Worm (Caenorhabditis elegans) whole organism, young adult: Measurements from ENCODE around the gene M176.5.

Source experiments
- B0019.2 ChIP-seq: fragments of 200-800 bp; sonication (Bioruptor generic); conservative IDR thresholded peaks from 2 replicates; pipeline ENCODE4 v1.3.6; 2022; ENCODE audit warnings: missing genetic modification reagents, missing genetic modification characterization, missing compliant biosample characterization
- B0336.3 ChIP-seq: fragments of 200-800 bp; sonication (Bioruptor generic); IDR thresholded peaks from 2 replicates; pipeline ENCODE4 v1.3.6; 2022; ENCODE audit warnings: missing genetic modification characterization, missing compliant biosample characterization
- C17E4.6 ChIP-seq: fragments of 200-800 bp; sonication (Bioruptor generic); IDR thresholded peaks from 2 replicates; pipeline ENCODE4 v1.3.6; 2022; ENCODE audit warnings: missing genetic modification reagents, missing genetic modification characterization, missing compliant biosample characterization
- F33H1.4 ChIP-seq: fragments of 200-800 bp; sonication (Bioruptor generic); IDR thresholded peaks from 2 replicates; pipeline ENCODE4 v1.3.6; 2022; ENCODE audit warnings: missing genetic modification reagents, missing genetic modification characterization, missing compliant biosample characterization
- K12H6.12 ChIP-seq: fragments of 200-800 bp; sonication (Bioruptor generic); optimal IDR thresholded peaks from 2 replicates; lab custom pipeline; 2018; ENCODE audit warnings: mild to moderate bottlenecking, missing genetic modification characterization, missing compliant biosample characterization
- T26A5.8 ChIP-seq: sonication (generic microtip); optimal IDR thresholded peaks from 2 replicates; lab custom pipeline; 2016; ENCODE audit warnings: missing genetic modification characterization, missing compliant biosample characterization
- Y67H2A.10 ChIP-seq: fragments of 200-800 bp; sonication (Bioruptor generic); conservative IDR thresholded peaks from 2 replicates; pipeline ENCODE4 v1.3.6; 2022; ENCODE audit warnings: missing genetic modification reagents, missing genetic modification characterization, missing compliant biosample characterization
- Y79H2A.3 ChIP-seq: fragments of 200-800 bp; sonication (Bioruptor generic); conservative IDR thresholded peaks from 2 replicates; pipeline ENCODE4 v1.3.6; 2022; ENCODE audit warnings: missing genetic modification reagents, missing genetic modification characterization, missing compliant biosample characterization
- aptf-3 ChIP-seq: fragments of 200-800 bp; sonication (Bioruptor generic); IDR thresholded peaks from 2 replicates; pipeline ENCODE4 v1.3.6; 2022; ENCODE audit warnings: missing genetic modification characterization, missing compliant biosample characterization
- atf-7 ChIP-seq: sonication (generic microtip); optimal IDR thresholded peaks from 2 replicates; lab custom pipeline; 2017; ENCODE audit warnings: mild to moderate bottlenecking, missing genetic modification characterization, missing compliant biosample characterization
- attf-6 ChIP-seq: fragments of 200-800 bp; sonication (Bioruptor generic); IDR thresholded peaks from 2 replicates; pipeline ENCODE4 v1.3.6; 2022; ENCODE audit warnings: missing genetic modification reagents, missing genetic modification characterization, missing compliant biosample characterization
- ceh-27 ChIP-seq: fragments of 200-800 bp; sonication (Bioruptor generic); optimal IDR thresholded peaks from 2 replicates; lab custom pipeline; 2018; ENCODE audit warnings: mild to moderate bottlenecking, missing genetic modification characterization, moderate library complexity, missing compliant biosample characterization
- ceh-79 ChIP-seq: sonication (generic microtip); optimal IDR thresholded peaks from 2 replicates; lab custom pipeline; 2017; ENCODE audit warnings: mild to moderate bottlenecking, missing genetic modification characterization, missing compliant biosample characterization
- ceh-91 ChIP-seq: fragments of 200-800 bp; sonication (Bioruptor generic); IDR thresholded peaks from 2 replicates; pipeline ENCODE4 v1.3.6; 2022; ENCODE audit warnings: missing genetic modification reagents, missing genetic modification characterization, missing compliant biosample characterization
- die-1 ChIP-seq: sonication (generic microtip); optimal IDR thresholded peaks from 2 replicates; lab custom pipeline; 2016; ENCODE audit warnings: missing genotype, mild to moderate bottlenecking, missing genetic modification characterization, missing compliant biosample characterization
- dox-1 ChIP-seq: fragments of 200-800 bp; sonication (Bioruptor generic); IDR thresholded peaks from 2 replicates; pipeline ENCODE4 v1.3.6; 2022; ENCODE audit warnings: missing genetic modification reagents, missing genetic modification characterization, missing compliant biosample characterization
- dpl-1 ChIP-seq: fragments of 150-350 bp; optimal IDR thresholded peaks from 2 replicates; lab custom pipeline; 2014; ENCODE audit warnings: missing biosample characterization, missing genetic modification reagents, missing genetic modification characterization
- hmg-1.2 ChIP-seq: fragments of 200-800 bp; sonication (Bioruptor generic); IDR thresholded peaks from 2 replicates; pipeline ENCODE4 v1.3.6; 2022; ENCODE audit warnings: missing genetic modification reagents, missing genetic modification characterization, missing compliant biosample characterization
- hsf-1 ChIP-seq: fragments of 200-800 bp; sonication (Bioruptor generic); IDR thresholded peaks from 2 replicates; pipeline ENCODE4 v1.3.6; 2022; ENCODE audit warnings: missing genetic modification reagents, missing genetic modification characterization, missing compliant biosample characterization
- lin-35 ChIP-seq, 3 experiments: fragments of 150-350 bp in 2 of 3; sonication (generic microtip) in 1 of 3; optimal IDR thresholded peaks; 2 replicates each; lab custom pipeline; 2014 to 2018; ENCODE audit warnings: missing biosample characterization in 3 of 3, missing genetic modification characterization in 3 of 3, missing genetic modification reagents in 3 of 3
- lin-40 ChIP-seq: sonication (generic microtip); optimal IDR thresholded peaks from 2 replicates; lab custom pipeline; 2016; ENCODE audit warnings: missing genetic modification characterization, mild to moderate bottlenecking, missing compliant biosample characterization, missing genotype, missing genetic modification reagents
- lsl-1 ChIP-seq: fragments of 200-800 bp; sonication (Bioruptor generic); optimal IDR thresholded peaks from 2 replicates; lab custom pipeline; 2018; ENCODE audit warnings: mild to moderate bottlenecking, missing genetic modification characterization, moderate library complexity, missing compliant biosample characterization
- madf-3 ChIP-seq: fragments of 200-800 bp; sonication (Bioruptor generic); IDR thresholded peaks from 2 replicates; pipeline ENCODE4 v1.3.6; 2022; ENCODE audit warnings: missing genetic modification reagents, missing genetic modification characterization, missing compliant biosample characterization
- madf-6 ChIP-seq: fragments of 200-800 bp; sonication (Bioruptor generic); IDR thresholded peaks from 2 replicates; pipeline ENCODE4 v1.3.6; 2022; ENCODE audit warnings: missing genetic modification reagents, missing genetic modification characterization, missing compliant biosample characterization
- mcd-1 ChIP-seq: fragments of 200-800 bp; sonication (Bioruptor generic); IDR thresholded peaks from 2 replicates; pipeline ENCODE4 v1.3.6; 2022; ENCODE audit warnings: missing genetic modification reagents, missing genetic modification characterization, missing compliant biosample characterization
- nhr-179 ChIP-seq: sonication (generic microtip); optimal IDR thresholded peaks from 2 replicates; lab custom pipeline; 2016; ENCODE audit warnings: mild to moderate bottlenecking, missing genetic modification characterization, missing compliant biosample characterization
- nhr-27 ChIP-seq: fragments of 200-800 bp; sonication (Bioruptor generic); optimal IDR thresholded peaks from 2 replicates; lab custom pipeline; 2018; ENCODE audit warnings: mild to moderate bottlenecking, missing genetic modification characterization, moderate library complexity, missing compliant biosample characterization
- nhr-80 ChIP-seq: sonication (generic microtip); optimal IDR thresholded peaks from 2 replicates; lab custom pipeline; 2016; ENCODE audit warnings: missing genetic modification characterization, missing compliant biosample characterization
- rcor-1 ChIP-seq: fragments of 200-800 bp; sonication (Bioruptor generic); IDR thresholded peaks from 2 replicates; pipeline ENCODE4 v1.3.6; 2022; ENCODE audit warnings: missing genetic modification reagents, missing genetic modification characterization, missing compliant biosample characterization
- rpc-1 ChIP-seq, 2 experiments: fragments of 150-350 bp in 1 of 2; sonication (generic microtip) in 1 of 2; optimal IDR thresholded peaks; 2 replicates each; lab custom pipeline; 2014 to 2018; ENCODE audit warnings: missing biosample characterization in 1 of 2, missing genetic modification characterization in 1 of 2, missing genetic modification reagents in 1 of 2, missing genotype in 1 of 2
- unc-130 ChIP-seq: sonication (generic microtip); optimal IDR thresholded peaks from 2 replicates; lab custom pipeline; 2016; ENCODE audit warnings: missing genetic modification reagents, missing genetic modification characterization, missing compliant biosample characterization
- unc-62 ChIP-seq: fragments of 150-350 bp; optimal IDR thresholded peaks from 2 replicates; lab custom pipeline; 2014; ENCODE audit warnings: missing biosample characterization, missing genetic modification reagents, missing genetic modification characterization
- zfh-2 ChIP-seq: fragments of 200-800 bp; sonication (Bioruptor generic); conservative IDR thresholded peaks from 2 replicates; pipeline ENCODE4 v1.3.6; 2022; ENCODE audit warnings: missing genetic modification reagents, missing genetic modification characterization, missing compliant biosample characterization
- zim-3 ChIP-seq: sonication (generic microtip); optimal IDR thresholded peaks from 2 replicates; lab custom pipeline; 2017; ENCODE audit warnings: mild to moderate bottlenecking, missing genetic modification characterization, moderate library complexity, missing compliant biosample characterization
- ztf-22 ChIP-seq: fragments of 200-800 bp; sonication (Bioruptor generic); optimal IDR thresholded peaks from 2 replicates; lab custom pipeline; 2018; ENCODE audit warnings: mild to moderate bottlenecking, missing genetic modification characterization, moderate library complexity, missing compliant biosample characterization
- ztf-28 ChIP-seq: fragments of 200-800 bp; sonication (Bioruptor generic); IDR thresholded peaks from 2 replicates; pipeline ENCODE4 v1.3.6; 2022; ENCODE audit warnings: missing genetic modification reagents, missing genetic modification characterization, missing compliant biosample characterization

The M176.5 gene

ce11 chrII:9426076-9426475 is 1.5 kb downstream of the M176.5 start, which contains the start of gene M176.10:
M176.10 (minus strand) TSS chrII:9426176.
- no peak for TF ChIP-seq B0336.3 (GFP tag; lab: Robert Waterston, UW)
- TF ChIP-seq, all 124 proteins: peak for 0

- TF ChIP-seq dpl-1 (GFP tag; lab: Kevin White, UChicago): no peak
- TF ChIP-seq lin-40 (tag; lab: Kevin White, UChicago): no peak
- TF ChIP-seq zfh-2 (GFP tag; lab: Robert Waterston, UW): no peak
- no peak for TF ChIP-seq die-1
- TF ChIP-seq hmg-1.2 (GFP tag; lab: Robert Waterston, UW): no peak
- no peak for TF ChIP-seq nhr-27 (tag; lab: Kevin White, UChicago)
- TF ChIP-seq ceh-91 (GFP tag; lab: Robert Waterston, UW): no peak
- no peak for TF ChIP-seq madf-6 (GFP tag; lab: Robert Waterston, UW)
- TF ChIP-seq madf-3 (GFP tag; lab: Robert Waterston, UW): no peak
- no peak for TF ChIP-seq K12H6.12 (tag; lab: Kevin White, UChicago)
- TF ChIP-seq, all 124 proteins: peak for 0
Observed at ce11 chrII:9421969-9422368, 5.6 kb downstream of the M176.5 start, which contains the start of gene M176.11. M176.11 (plus strand) TSS chrII:9422269.

DNA sequence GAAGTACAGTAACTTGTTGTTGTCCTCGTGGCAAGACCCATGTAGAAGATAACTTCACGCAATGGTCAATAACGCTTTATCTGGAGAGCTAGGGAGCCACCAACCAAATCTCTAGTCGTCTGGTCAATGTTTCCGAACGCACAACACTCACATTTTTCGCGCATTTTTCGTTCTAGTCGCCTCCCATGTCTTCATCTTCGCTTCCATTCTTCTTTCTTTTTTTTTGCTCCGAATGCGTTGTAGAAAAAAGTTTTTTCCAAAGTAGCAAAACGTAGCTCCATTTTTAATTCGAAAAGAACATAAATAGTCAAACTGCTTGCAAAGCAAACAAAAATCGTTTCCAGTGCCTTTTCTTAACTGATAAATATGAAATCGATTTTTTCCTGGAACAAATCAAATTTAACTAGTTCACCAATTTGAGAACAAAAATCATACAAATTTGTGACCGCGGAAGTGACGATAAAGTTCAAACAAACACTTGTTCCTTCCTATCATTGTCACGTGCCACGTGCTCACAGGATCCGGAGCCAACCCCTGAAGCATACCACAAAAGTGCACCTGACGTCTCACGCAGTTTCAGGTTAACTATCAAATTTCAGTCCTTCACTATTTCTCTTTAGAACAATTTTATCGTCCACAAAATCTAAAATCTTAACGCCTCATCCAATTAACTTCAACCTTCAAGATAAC is 8.6 kb downstream of the M176.5 start:
- peak; percentile 28 for TF ChIP-seq nhr-80 (tag; lab: Kevin White, UChicago)
- TF ChIP-seq ceh-27 (GFP tag; lab: Kevin White, UChicago): no peak
- TF ChIP-seq, all 124 proteins: peak for 1

ce11 chrII:9418065-9418567 is 9.4 kb downstream of the M176.5 start, which contains the start of the genes M176.4 and M176.16:
M176.4 (plus strand) TSS chrII:9418365.
M176.16 (plus strand) TSS chrII:9418517.
- TF ChIP-seq aptf-3 (GFP tag; lab: Robert Waterston, UW) (no peak), T26A5.8 (tag; lab: Kevin White, UChicago) (no peak), nhr-80 (tag; lab: Kevin White, UChicago) (peak; percentile 53), unc-62 (GFP tag; lab: Kevin White, UChicago) (no peak), atf-7 (tag; lab: Kevin White, UChicago) (no peak), die-1 (no peak)

DNA sequence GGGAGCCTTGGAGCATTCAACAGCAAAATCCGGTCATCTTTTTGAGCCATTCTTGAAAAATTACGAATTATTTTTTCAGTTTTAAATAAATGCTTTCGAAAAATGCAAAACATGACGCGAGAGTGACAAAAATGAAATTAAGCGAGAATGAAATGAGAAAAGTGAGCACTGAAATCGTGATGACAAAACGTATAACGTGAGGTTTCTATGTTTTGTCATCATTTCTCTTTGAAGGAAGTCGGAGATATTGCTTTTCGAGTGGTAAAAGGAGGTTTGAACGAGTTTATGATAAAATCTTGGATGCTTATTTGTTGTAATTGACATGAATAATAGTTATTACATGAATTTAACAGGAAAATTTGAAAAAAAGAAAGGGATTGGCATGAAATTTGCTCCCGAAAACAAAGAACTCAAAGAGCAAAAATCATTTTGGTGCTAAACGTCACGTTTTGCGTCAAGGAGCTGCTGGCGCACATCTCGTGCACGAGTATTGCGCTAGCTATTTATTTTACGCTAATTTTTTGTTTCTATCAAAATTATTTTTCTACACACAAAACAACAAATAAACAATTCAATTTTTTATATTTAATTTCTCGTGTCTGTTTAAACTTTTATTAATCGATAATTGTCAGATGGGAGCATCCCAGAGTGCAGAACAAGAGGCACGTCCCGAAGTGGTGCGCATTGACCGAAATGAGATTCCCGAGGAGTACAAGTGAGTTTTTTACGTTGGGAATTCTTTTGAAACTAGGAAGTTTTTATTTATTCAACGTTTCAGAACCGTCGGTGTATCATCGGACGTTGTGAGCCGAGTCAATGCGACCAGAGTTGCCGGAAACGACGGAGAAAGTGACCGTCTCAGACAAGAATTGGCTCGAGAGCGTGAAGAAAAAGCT is 10.9 kb downstream of the M176.5 start, which contains the start of the genes gss-1 and chch-3:
Gene gss-1, minus strand, starts transcription at position 51 of the 896 bp plus-strand sequence.
Gene chch-3, plus strand, starts transcription at position 633 of the 896 bp plus-strand sequence.
- no peak for TF ChIP-seq ceh-79
- no peak for TF ChIP-seq atf-7 (tag; lab: Kevin White, UChicago)
- TF ChIP-seq rpc-1 (optimal IDR thresholded peaks at IDR 0.05; lab: Kevin White, UChicago): no peak
- no peak for TF ChIP-seq rpc-1 (tag; optimal IDR thresholded peaks at IDR 0.05; lab: Kevin White, UChicago)
- no peak for TF ChIP-seq zim-3 (tag; lab: Kevin White, UChicago)
- no peak for TF ChIP-seq attf-6 (GFP tag; lab: Robert Waterston, UW)
- no peak for TF ChIP-seq Y67H2A.10 (GFP tag; lab: Robert Waterston, UW)
- TF ChIP-seq hsf-1 (GFP tag; lab: Robert Waterston, UW): no peak
- peak; percentile 40; the same call in 1 of the 2 replicates for TF ChIP-seq mcd-1
- TF ChIP-seq dox-1 (GFP tag; lab: Robert Waterston, UW): peak; percentile 53
- peak in 1 of 3 experiments; percentile 36 for TF ChIP-seq lin-35 (GFP tag; optimal IDR thresholded peaks at IDR 0.05; lab: Kevin White, UChicago)
- no peak for TF ChIP-seq unc-130 (GFP tag; lab: Kevin White, UChicago)
- TF ChIP-seq nhr-179: no peak
- TF ChIP-seq hmg-1.2 (GFP tag; lab: Robert Waterston, UW): peak; percentile 33; the same call in 1 of the 2 replicates
- no peak for TF ChIP-seq Y79H2A.3 (GFP tag; lab: Robert Waterston, UW)
- peak; percentile 33; the same call in 1 of the 2 replicates for TF ChIP-seq rcor-1
- TF ChIP-seq madf-6 (GFP tag; lab: Robert Waterston, UW): peak; percentile 51
- TF ChIP-seq ztf-28: no peak
- TF ChIP-seq nhr-27 (tag; lab: Kevin White, UChicago): no peak
- peak; percentile 52 for TF ChIP-seq F33H1.4 (GFP tag; lab: Robert Waterston, UW)
- peak; percentile 74 for TF ChIP-seq nhr-80 (tag; lab: Kevin White, UChicago)
- TF ChIP-seq B0019.2 (GFP tag; lab: Robert Waterston, UW): no peak
- no peak for TF ChIP-seq ztf-22 (GFP tag; lab: Kevin White, UChicago)
- TF ChIP-seq lsl-1: peak; percentile 22
- no peak for TF ChIP-seq C17E4.6 (GFP tag; lab: Robert Waterston, UW)
